Worm (Caenorhabditis elegans): ENCODE data around the gene E02C12.10.
"Not testable (repeated sequence)": the region's sequence is repeated elsewhere in the genome, so short reads cannot be mapped to it uniquely, and the experiment has no call there.

The E02C12.10 gene

ce11 chrV:9382538-9383328, 4.5 kb upstream of the E02C12.10 start:
- no peak for TF ChIP-seq unc-62 (GFP tag; optimal IDR thresholded peaks at IDR 0.05)

- no peak for TF ChIP-seq unc-62 (GFP tag; optimal IDR thresholded peaks at IDR 0.05)
These were observed 3.7 kb upstream of the E02C12.10 start, which contains the start of gene E02C12.12 for ce11 chrV:9381846-9382363. Gene E02C12.12, minus strand, starts transcription at chrV:9382313.

ce11 chrV:9379808-9380207, 1.6 kb upstream of the E02C12.10 start, which contains the start of gene E02C12.11:
Gene E02C12.11, minus strand, starts transcription at chrV:9379908.
- TF ChIP-seq unc-62 (GFP tag; optimal IDR thresholded peaks at IDR 0.05) = not testable (repeated sequence)

ce11 chrV:9376417-9376816, 1.8 kb downstream of the E02C12.10 start, which contains the start of gene E02C12.19:
Gene E02C12.19, minus strand, starts transcription at chrV:9376517.
- TF ChIP-seq unc-62 (GFP tag; optimal IDR thresholded peaks at IDR 0.05) = no peak

- no peak for TF ChIP-seq unc-62 (GFP tag; optimal IDR thresholded peaks at IDR 0.05)
These were observed 2.8 kb downstream of the E02C12.10 start, which contains the start of gene E02C12.9 for ce11 chrV:9375378-9375777. Gene E02C12.9, minus strand, starts transcription at chrV:9375478.

- no peak for TF ChIP-seq unc-62 (GFP tag; optimal IDR thresholded peaks at IDR 0.05)
These were observed 4.7 kb downstream of the E02C12.10 start, which contains the start of gene E02C12.8 for ce11 chrV:9373473-9373872. Gene E02C12.8, minus strand, starts transcription at chrV:9373613.

- TF ChIP-seq unc-62 (GFP tag; optimal IDR thresholded peaks at IDR 0.05) = no peak
These were observed 7.2 kb downstream of the E02C12.10 start, which contains the start of gene E02C12.6 for ce11 chrV:9370986-9371385. Gene E02C12.6, minus strand, starts transcription at chrV:9371086.

ce11 chrV:9359674-9360073, 18.5 kb downstream of the E02C12.10 start, which contains the start of gene gpa-3:
Gene gpa-3, minus strand, starts transcription at chrV:9359774.
- no peak for TF ChIP-seq unc-62 (GFP tag; optimal IDR thresholded peaks at IDR 0.05)

- no peak for TF ChIP-seq unc-62 (GFP tag; optimal IDR thresholded peaks at IDR 0.05)
These were observed 21.9 kb downstream of the E02C12.10 start, which contains the start of gene ttr-49 for ce11 chrV:9356345-9356744. Gene ttr-49, minus strand, starts transcription at chrV:9356515.

ce11 chrV:9355371-9355770, 22.8 kb downstream of the E02C12.10 start, which contains the start of gene ttr-40:
Gene ttr-40, minus strand, starts transcription at chrV:9355471.
- TF ChIP-seq unc-62 (GFP tag; optimal IDR thresholded peaks at IDR 0.05) = no peak

DNA sequence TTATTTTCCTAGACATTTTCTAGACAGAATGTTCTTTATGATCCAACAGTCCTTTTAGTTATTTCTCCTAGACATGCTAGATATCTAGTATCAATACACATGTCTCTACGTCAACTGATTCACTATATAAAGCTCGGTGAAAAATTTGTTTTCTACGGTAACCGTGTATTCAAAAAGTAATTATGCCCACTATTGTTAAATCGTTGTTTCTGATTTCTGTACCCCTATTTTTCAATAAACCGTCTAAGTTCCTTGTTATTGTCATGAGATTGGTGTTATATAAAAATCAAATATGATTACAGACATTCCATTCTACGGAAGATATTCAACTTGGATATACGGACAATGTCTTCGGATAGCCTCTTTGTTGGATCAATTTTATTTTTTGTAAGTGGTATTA, 25.3 kb downstream of the E02C12.10 start, which contains the start of gene srx-46:
TSS of gene srx-46 (plus strand) at position 301 of the 400 bp plus-strand sequence.
- TF ChIP-seq unc-62 (GFP tag; optimal IDR thresholded peaks at IDR 0.05) = no peak

DNA sequence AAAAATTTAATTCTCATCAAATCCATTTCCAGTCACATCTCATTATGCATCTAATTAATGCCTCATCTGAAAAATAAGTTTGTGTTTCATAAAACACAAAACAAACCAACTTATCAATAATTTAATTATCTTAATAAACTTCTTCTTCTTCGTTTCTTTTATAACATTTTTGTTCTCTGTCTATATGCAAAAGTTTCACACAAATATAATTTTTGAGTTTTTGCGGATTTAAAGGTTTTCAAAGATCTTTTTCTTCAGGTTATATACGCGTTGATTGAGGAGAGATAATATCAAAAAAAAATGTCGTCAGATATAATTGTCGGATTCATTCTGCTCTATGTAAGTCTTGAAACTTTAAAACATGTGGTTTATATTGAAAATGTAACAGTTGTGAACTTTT, 28.5 kb downstream of the E02C12.10 start, which contains the start of gene srx-47:
TSS of gene srx-47 (plus strand) at position 301 of the 400 bp plus-strand sequence.
- TF ChIP-seq unc-62 (GFP tag; optimal IDR thresholded peaks at IDR 0.05) = no peak

DNA sequence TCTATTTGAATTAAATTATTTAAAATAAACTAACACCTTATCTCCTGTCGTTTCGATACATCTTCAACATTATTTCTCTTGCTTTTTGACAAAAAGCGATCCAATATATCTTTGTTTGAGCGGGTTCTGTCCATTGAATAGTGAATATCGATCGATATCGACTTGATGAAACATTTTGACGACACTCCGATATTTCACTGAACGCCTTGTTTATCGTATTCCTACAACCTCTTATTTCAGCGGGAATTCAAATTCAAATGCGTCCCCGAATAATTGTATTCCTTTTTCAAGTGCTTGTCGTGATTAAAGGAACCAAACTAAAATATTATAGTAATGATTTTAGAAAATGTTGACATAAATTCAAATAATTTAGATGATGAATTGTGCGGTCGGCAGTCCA, 31.4 kb downstream of the E02C12.10 start, which contains the start of the genes K07B1.7 and try-5:
TSS of gene K07B1.7 (minus strand) at position 159 of the 400 bp plus-strand sequence.
TSS of gene try-5 (plus strand) at position 241 of the 400 bp plus-strand sequence.
- no peak for TF ChIP-seq unc-62 (GFP tag; optimal IDR thresholded peaks at IDR 0.05)

ce11 chrV:9343629-9344624, 34.3 kb downstream of the E02C12.10 start, which contains the start of gene tos-1:
Gene tos-1, minus strand, starts transcription at chrV:9344203.
- TF ChIP-seq unc-62 (GFP tag; optimal IDR thresholded peaks at IDR 0.05) = no peak
